Worm (Caenorhabditis elegans) whole organism, midembryonic: ENCODE measurements around the gene clc-24.

ENCODE experiments used
- cog-1 ChIP-seq: sonication (generic microtip); optimal IDR thresholded peaks from 2 replicates; lab custom pipeline; 2016; ENCODE audit warnings: missing genetic modification characterization, missing compliant biosample characterization
- flt-1 ChIP-seq: fragments of 200-800 bp; sonication (Bioruptor generic); IDR thresholded peaks from 2 replicates; pipeline ENCODE4 v1.3.6; 2022; ENCODE audit warnings: missing genetic modification characterization, missing compliant biosample characterization
- klf-2 ChIP-seq: fragments of 200-800 bp; sonication (Bioruptor generic); conservative IDR thresholded peaks from 2 replicates; pipeline ENCODE4 v1.3.6; 2022; ENCODE audit warnings: missing genetic modification reagents, missing genetic modification characterization, missing compliant biosample characterization
- ref-1 ChIP-seq: fragments of 200-800 bp; sonication (Bioruptor generic); conservative IDR thresholded peaks from 2 replicates; pipeline ENCODE4 v1.3.6; 2022; ENCODE audit warnings: missing genetic modification reagents, missing genetic modification characterization, missing compliant biosample characterization
- tab-1 ChIP-seq: fragments of 200-800 bp; sonication (Bioruptor generic); IDR thresholded peaks from 2 replicates; pipeline ENCODE4 v1.3.6; 2022; ENCODE audit warnings: missing genetic modification characterization, missing compliant biosample characterization

ce11 chrIII:966259-966658 lies 43.6 kb upstream of the clc-24 start:
- TF ChIP-seq cog-1 (tag; lab: Kevin White, UChicago) (no peak), klf-2 (GFP tag; lab: Robert Waterston, UW) (no peak), tab-1 (no peak), flt-1 (GFP tag; lab: Robert Waterston, UW) (no peak), ref-1 (GFP tag; lab: Robert Waterston, UW) (no peak)
